Worm (Caenorhabditis elegans): Measurements from ENCODE around the gene srx-113.

DNA sequence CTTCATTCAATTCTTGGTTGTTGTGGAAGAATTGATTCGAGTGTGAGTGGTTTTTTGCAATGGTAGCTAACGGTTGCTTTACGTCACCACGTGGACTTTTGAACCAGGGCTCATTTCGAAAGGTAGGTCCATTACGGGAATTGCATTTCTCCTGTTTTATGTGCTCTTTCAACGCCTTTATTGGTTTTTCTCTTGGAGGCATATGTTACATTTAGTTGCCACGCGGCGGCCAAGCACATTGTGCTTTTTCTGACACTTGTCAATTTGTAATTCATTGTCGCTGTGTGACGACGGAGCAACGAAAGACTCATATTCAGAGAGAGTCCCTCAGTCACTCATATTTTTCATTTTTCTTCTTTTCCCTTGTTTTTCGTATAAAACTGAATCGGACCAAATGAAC is 47.2 kb downstream of the srx-113 start:
- TF ChIP-seq ama-1 (optimal IDR thresholded peaks at IDR 0.05) = no peak
- TF ChIP-seq tra-4 (tag; optimal IDR thresholded peaks at IDR 0.05) = no peak
- TF ChIP-seq scrt-1 (GFP tag; IDR thresholded peaks at IDR 0.05) = no peak
- TF ChIP-seq sea-1 (GFP tag; conservative IDR thresholded peaks at IDR 0.05) = no peak
- TF ChIP-seq tbx-11 (GFP tag; IDR thresholded peaks at IDR 0.05) = no peak
- TF ChIP-seq flt-1 (GFP tag; IDR thresholded peaks at IDR 0.05) = no peak
- no peak for TF ChIP-seq aly-1 (tag; optimal IDR thresholded peaks at IDR 0.05)
- no peak for TF ChIP-seq ets-7 (tag; optimal IDR thresholded peaks at IDR 0.05)
- TF ChIP-seq hnd-1 (tag; optimal IDR thresholded peaks at IDR 0.05) = no peak
- no peak for TF ChIP-seq tbx-37 (GFP tag; conservative IDR thresholded peaks at IDR 0.05)
